Worm (Caenorhabditis elegans) whole organism, L4 larva: ENCODE measurements around the gene W08E12.5.

Experiments used
- R02D3.7 ChIP-seq: fragments of 150-350 bp; sonication (generic microtip); optimal IDR thresholded peaks from 3 replicates; lab custom pipeline; 2014; ENCODE audit warnings: missing biosample characterization, missing genetic modification characterization
- fos-1 ChIP-seq: fragments of 150-350 bp; optimal IDR thresholded peaks from 2 replicates; lab custom pipeline; 2014; ENCODE audit warnings: missing biosample characterization, missing genetic modification characterization
- hlh-30 ChIP-seq: sonication (generic microtip); optimal IDR thresholded peaks from 2 replicates; lab custom pipeline; 2017; ENCODE audit warnings: antibody characterized with exemption, mild to moderate bottlenecking, missing genetic modification characterization, missing compliant biosample characterization; ENCODE audit not compliant: insufficient read depth
- nhr-77 ChIP-seq: fragments of 150-350 bp; optimal IDR thresholded peaks from 2 replicates; lab custom pipeline; 2014; ENCODE audit warnings: missing biosample characterization, missing genetic modification characterization

ce11 chrIV:3260216-3260615 lies 40.4 kb upstream of the W08E12.5 start:
- TF ChIP-seq hlh-30 (tag; lab: Kevin White, UChicago) (no peak), nhr-77 (no peak), fos-1 (tag; lab: Kevin White, UChicago) (no peak), R02D3.7 (no peak)
